Worm (Caenorhabditis elegans) whole organism, mixed stage, embryonic: Measurements from ENCODE around the gene F54A3.2.

ENCODE experiments used
- elt-3 ChIP-seq: fragments of 150-350 bp; optimal IDR thresholded peaks from 2 replicates; lab custom pipeline; 2014; ENCODE audit warnings: missing biosample characterization, missing genetic modification characterization
- mab-5 ChIP-seq: fragments of 150-350 bp; optimal IDR thresholded peaks from 2 replicates; lab custom pipeline; 2014; ENCODE audit warnings: missing biosample characterization, missing genetic modification characterization
- nhr-12 ChIP-seq: fragments of 150-350 bp; optimal IDR thresholded peaks from 2 replicates; lab custom pipeline; 2014; ENCODE audit warnings: missing biosample characterization, missing genetic modification characterization
- nhr-237 ChIP-seq: fragments of 150-350 bp; optimal IDR thresholded peaks from 2 replicates; lab custom pipeline; 2014; ENCODE audit warnings: missing biosample characterization, missing genetic modification characterization
- nhr-28 ChIP-seq: fragments of 150-350 bp; optimal IDR thresholded peaks from 2 replicates; lab custom pipeline; 2014; ENCODE audit warnings: missing biosample characterization, missing genetic modification characterization
- nhr-76 ChIP-seq: sonication (generic microtip); optimal IDR thresholded peaks from 2 replicates; lab custom pipeline; 2017; ENCODE audit warnings: missing biosample characterization, missing genetic modification characterization
- pha-4 ChIP-seq: fragments of 150-350 bp; optimal IDR thresholded peaks from 2 replicates; lab custom pipeline; 2018; ENCODE audit warnings: missing biosample characterization, missing genetic modification reagents, missing genetic modification characterization
- sptf-1 ChIP-seq: sonication (generic microtip); optimal IDR thresholded peaks from 2 replicates; lab custom pipeline; 2017; ENCODE audit warnings: mild to moderate bottlenecking, missing genetic modification characterization, moderate library complexity, missing compliant biosample characterization

DNA sequence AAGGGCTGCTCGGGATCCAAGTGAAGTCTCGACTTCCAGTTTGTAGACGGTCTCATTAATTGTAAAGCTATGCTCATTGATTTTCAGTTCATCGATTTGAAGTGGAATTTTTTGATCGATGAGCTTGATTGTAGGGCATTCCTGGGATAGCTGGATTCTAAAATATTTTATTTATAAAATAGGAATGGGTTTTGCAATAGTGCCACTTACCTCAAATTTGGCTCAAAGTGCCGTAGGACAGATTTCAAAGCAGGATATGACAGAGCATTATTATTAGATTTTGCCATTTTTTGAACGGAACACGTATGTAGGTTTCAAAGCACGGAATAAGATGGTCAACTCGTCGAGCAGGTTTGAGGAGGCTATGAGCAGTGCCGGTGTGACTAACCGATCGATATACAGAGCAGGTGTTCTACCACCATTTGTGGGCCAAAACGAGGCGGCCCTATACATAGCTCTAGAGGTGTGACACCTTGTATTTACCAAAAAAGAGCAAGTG, 52.4 kb downstream of the F54A3.2 start, which contains the start of gene fbxc-25:
- TF ChIP-seq nhr-28 (tag; lab: Kevin White, UChicago) (no peak), elt-3 (tag; lab: Kevin White, UChicago) (no peak), nhr-12 (tag; lab: Kevin White, UChicago) (no peak), pha-4 (tag; lab: Kevin White, UChicago) (no peak), nhr-237 (tag; lab: Kevin White, UChicago) (no peak), sptf-1 (tag; lab: Kevin White, UChicago) (no peak), mab-5 (tag; lab: Kevin White, UChicago) (no peak), nhr-76 (no peak)
